Worm (Caenorhabditis elegans) whole organism, L4 larva: ENCODE data around the gene calu-1.
A peak's percentile ranks its signal among the peaks of the same experiment; 100 is the strongest.

ENCODE experiments used
- D1046.2 ChIP-seq: fragments of 200-800 bp; sonication (Bioruptor generic); IDR thresholded peaks from 2 replicates; pipeline ENCODE4 v1.3.6; 2022; ENCODE audit warnings: missing genetic modification characterization, missing compliant biosample characterization
- F37D6.2 ChIP-seq: sonication (generic microtip); optimal IDR thresholded peaks from 2 replicates; lab custom pipeline; 2016; ENCODE audit warnings: mild to moderate bottlenecking, missing genetic modification characterization, missing compliant biosample characterization
- Y48G9A.11 ChIP-seq: fragments of 200-800 bp; sonication (Bioruptor generic); IDR thresholded peaks from 2 replicates; pipeline ENCODE4 v1.3.6; 2022; ENCODE audit warnings: missing genetic modification reagents, missing genetic modification characterization, missing compliant biosample characterization
- ZK546.5 ChIP-seq, 2 experiments: sonication (generic microtip); optimal IDR thresholded peaks; 2 replicates each; lab custom pipeline; 2017; ENCODE audit warnings: missing biosample characterization in 2 of 2, missing genetic modification characterization in 2 of 2
- ceh-28 ChIP-seq: fragments of 150-350 bp; optimal IDR thresholded peaks from 2 replicates; lab custom pipeline; 2014; ENCODE audit warnings: missing biosample characterization, missing genetic modification reagents, missing genetic modification characterization
- ceh-32 ChIP-seq: sonication (generic microtip); optimal IDR thresholded peaks from 2 replicates; lab custom pipeline; 2016; ENCODE audit warnings: mild to moderate bottlenecking, missing genetic modification characterization, missing compliant biosample characterization; ENCODE audit not compliant: poor library complexity
- cey-2 ChIP-seq: sonication (generic microtip); optimal IDR thresholded peaks from 3 replicates; lab custom pipeline; 2017; ENCODE audit warnings: missing genetic modification characterization, mild to moderate bottlenecking, missing compliant biosample characterization, antibody characterized with exemption, borderline replicate concordance; ENCODE audit not compliant: insufficient read depth
- daf-16 ChIP-seq, 3 experiments: sonication (generic microtip); optimal IDR thresholded peaks; 2 replicates each; lab custom pipeline; 2016 to 2017; ENCODE audit warnings: missing genetic modification characterization in 3 of 3, missing genetic modification reagents in 3 of 3, mild to moderate bottlenecking in 2 of 3, missing compliant biosample characterization in 2 of 3, missing biosample characterization in 1 of 3, moderate library complexity in 1 of 3
- dmd-6 ChIP-seq: fragments of 200-800 bp; sonication (Bioruptor generic); IDR thresholded peaks from 2 replicates; pipeline ENCODE4 v1.3.6; 2022; ENCODE audit warnings: missing genetic modification reagents, missing genetic modification characterization, missing compliant biosample characterization
- dpl-1 ChIP-seq: fragments of 150-350 bp; optimal IDR thresholded peaks from 2 replicates; lab custom pipeline; 2014; ENCODE audit warnings: missing biosample characterization, missing genetic modification reagents, missing genetic modification characterization
- dve-1 ChIP-seq: sonication (generic microtip); optimal IDR thresholded peaks from 2 replicates; lab custom pipeline; 2017; ENCODE audit warnings: antibody characterized with exemption, mild to moderate bottlenecking, missing genetic modification characterization, missing compliant biosample characterization; ENCODE audit not compliant: insufficient read depth
- egl-27 ChIP-seq: sonication (generic microtip); optimal IDR thresholded peaks from 3 replicates; lab custom pipeline; 2017; ENCODE audit warnings: missing biosample characterization, missing genetic modification reagents, missing genetic modification characterization
- egl-43 ChIP-seq: fragments of 200-800 bp; sonication (Bioruptor generic); IDR thresholded peaks from 2 replicates; pipeline ENCODE4 v1.3.6; 2022; ENCODE audit warnings: missing genetic modification reagents, missing genetic modification characterization, missing compliant biosample characterization
- fos-1 ChIP-seq: fragments of 150-350 bp; optimal IDR thresholded peaks from 2 replicates; lab custom pipeline; 2014; ENCODE audit warnings: missing biosample characterization, missing genetic modification characterization
- hif-1 ChIP-seq, 2 experiments: sonication (generic microtip); optimal IDR thresholded peaks; 2 replicates each; lab custom pipeline; 2016 to 2017; ENCODE audit warnings: missing compliant biosample characterization in 2 of 2, missing genetic modification characterization in 2 of 2, missing genetic modification reagents in 2 of 2, missing genotype in 2 of 2, mild to moderate bottlenecking in 1 of 2
- hlh-11 ChIP-seq: fragments of 200-800 bp; sonication (Bioruptor generic); optimal IDR thresholded peaks from 2 replicates; lab custom pipeline; 2018; ENCODE audit warnings: mild to moderate bottlenecking, missing genetic modification characterization, missing compliant biosample characterization
- hlh-30 ChIP-seq: sonication (generic microtip); optimal IDR thresholded peaks from 2 replicates; lab custom pipeline; 2017; ENCODE audit warnings: antibody characterized with exemption, mild to moderate bottlenecking, missing genetic modification characterization, missing compliant biosample characterization; ENCODE audit not compliant: insufficient read depth
- hmg-1.1 ChIP-seq: fragments of 200-800 bp; sonication (Bioruptor generic); IDR thresholded peaks from 2 replicates; pipeline ENCODE4 v1.3.6; 2022; ENCODE audit warnings: missing genetic modification reagents, missing genetic modification characterization, missing compliant biosample characterization
- lin-1 ChIP-seq: fragments of 200-800 bp; sonication (Bioruptor generic); IDR thresholded peaks from 2 replicates; pipeline ENCODE4 v1.3.6; 2022; ENCODE audit warnings: missing genetic modification reagents, missing genetic modification characterization, missing compliant biosample characterization
- lin-13 ChIP-seq: fragments of 150-350 bp; optimal IDR thresholded peaks from 2 replicates; lab custom pipeline; 2014; ENCODE audit warnings: missing biosample characterization, missing genetic modification reagents, missing genetic modification characterization
- lin-38 ChIP-seq: fragments of 200-800 bp; sonication (Bioruptor generic); IDR thresholded peaks from 2 replicates; pipeline ENCODE4 v1.3.6; 2022; ENCODE audit warnings: missing genetic modification reagents, missing genetic modification characterization, missing compliant biosample characterization
- lir-3 ChIP-seq: sonication (generic microtip); optimal IDR thresholded peaks from 2 replicates; lab custom pipeline; 2016; ENCODE audit warnings: mild to moderate bottlenecking, missing genetic modification characterization, missing compliant biosample characterization
- madf-9 ChIP-seq: fragments of 200-800 bp; sonication (Bioruptor generic); conservative IDR thresholded peaks from 2 replicates; pipeline ENCODE4 v1.3.6; 2022; ENCODE audit warnings: missing genetic modification reagents, missing genetic modification characterization, missing compliant biosample characterization
- mdl-1 ChIP-seq, 2 experiments: fragments of 150-350 bp in 1 of 2; sonication (generic microtip) in 1 of 2; optimal IDR thresholded peaks; 2 replicates each; lab custom pipeline; 2014 to 2017; ENCODE audit warnings: missing biosample characterization in 2 of 2, missing genetic modification characterization in 2 of 2
- mdt-29 ChIP-seq: fragments of 200-800 bp; sonication (Bioruptor generic); IDR thresholded peaks from 2 replicates; pipeline ENCODE4 v1.3.6; 2022; ENCODE audit warnings: missing genetic modification reagents, missing genetic modification characterization, missing compliant biosample characterization
- mep-1 ChIP-seq: fragments of 150-350 bp; sonication (generic microtip); optimal IDR thresholded peaks from 3 replicates; lab custom pipeline; 2014; ENCODE audit warnings: missing biosample characterization, missing genetic modification characterization
- mxl-3 ChIP-seq: fragments of 200-800 bp; sonication (Bioruptor generic); optimal IDR thresholded peaks from 2 replicates; lab custom pipeline; 2018; ENCODE audit warnings: mild to moderate bottlenecking, missing genetic modification characterization, missing compliant biosample characterization
- nhr-11 ChIP-seq: fragments of 150-350 bp; optimal IDR thresholded peaks from 2 replicates; lab custom pipeline; 2014; ENCODE audit warnings: missing biosample characterization, missing genetic modification characterization
- nhr-28 ChIP-seq: fragments of 150-350 bp; optimal IDR thresholded peaks from 2 replicates; lab custom pipeline; 2014; ENCODE audit warnings: missing biosample characterization, missing genetic modification characterization
- nhr-77 ChIP-seq: fragments of 150-350 bp; optimal IDR thresholded peaks from 2 replicates; lab custom pipeline; 2014; ENCODE audit warnings: missing biosample characterization, missing genetic modification characterization
- pqm-1 ChIP-seq: sonication (generic microtip); optimal IDR thresholded peaks from 2 replicates; lab custom pipeline; 2017; ENCODE audit warnings: missing biosample characterization, missing genetic modification characterization
- saeg-2 ChIP-seq: fragments of 200-800 bp; sonication (Bioruptor generic); IDR thresholded peaks from 2 replicates; pipeline ENCODE4 v1.3.6; 2022; ENCODE audit warnings: missing genetic modification reagents, missing genetic modification characterization, missing compliant biosample characterization
- skn-1 ChIP-seq: fragments of 150-350 bp; optimal IDR thresholded peaks from 2 replicates; lab custom pipeline; 2014; ENCODE audit warnings: missing biosample characterization, missing genetic modification characterization
- snpc-4 ChIP-seq: fragments of 150-350 bp; optimal IDR thresholded peaks from 2 replicates; lab custom pipeline; 2014; ENCODE audit warnings: missing biosample characterization, missing genetic modification characterization
- tra-1 ChIP-seq: fragments of 200-800 bp; sonication (Bioruptor generic); IDR thresholded peaks from 2 replicates; pipeline ENCODE4 v1.3.6; 2022; ENCODE audit warnings: missing genetic modification reagents, missing genetic modification characterization, missing compliant biosample characterization
- vab-7 ChIP-seq: fragments of 200-800 bp; sonication (Bioruptor generic); IDR thresholded peaks from 2 replicates; pipeline ENCODE4 v1.3.6; 2022; ENCODE audit warnings: missing genetic modification reagents, missing genetic modification characterization, missing compliant biosample characterization

The calu-1 gene

ce11 chrX:5004940-5005339, 34.2 kb upstream of the calu-1 start, which contains the start of gene hsd-2:
Gene hsd-2 (plus strand): TSS chrX:5005240.
- TF ChIP-seq ceh-32 (tag; lab: Kevin White, UChicago): no peak
- TF ChIP-seq D1046.2 (GFP tag; lab: Robert Waterston, UW): no peak
- TF ChIP-seq lir-3: no peak
- TF ChIP-seq egl-27: no peak
- TF ChIP-seq dmd-6 (GFP tag; lab: Robert Waterston, UW): no peak
- no peak for TF ChIP-seq madf-9 (GFP tag; lab: Robert Waterston, UW)
- TF ChIP-seq mdt-29 (GFP tag; lab: Robert Waterston, UW): no peak
- TF ChIP-seq Y48G9A.11 (GFP tag; lab: Robert Waterston, UW): no peak
- no peak for TF ChIP-seq ceh-28
- TF ChIP-seq F37D6.2 (tag; lab: Kevin White, UChicago): no peak
- no peak for TF ChIP-seq cey-2
- no peak for TF ChIP-seq skn-1 (tag; lab: Kevin White, UChicago)
- TF ChIP-seq snpc-4 (tag; lab: Kevin White, UChicago): no peak

- TF ChIP-seq hlh-30 (tag; lab: Kevin White, UChicago): peak; percentile 4
- TF ChIP-seq vab-7 (GFP tag; lab: Robert Waterston, UW): no peak
- TF ChIP-seq saeg-2 (GFP tag; lab: Robert Waterston, UW): no peak
- TF ChIP-seq egl-43: 0 out of 2 replicates have a peak, but pooled peaks have one; percentile 14
Measured at ce11 chrX:4998875-4999274, 28.2 kb upstream of the calu-1 start, which contains the start of gene set-30. Gene set-30 (plus strand): TSS chrX:4999270.

- TF ChIP-seq nhr-77 (tag; lab: Kevin White, UChicago) (peak; percentile 58), nhr-11 (peak; percentile 20), dpl-1 (GFP tag; lab: Kevin White, UChicago) (peak; percentile 14), hmg-1.1 (GFP tag; lab: Robert Waterston, UW) (peak; percentile 65), mdl-1 (tag; optimal IDR thresholded peaks at IDR 0.05; lab: Kevin White, UChicago) (peak in 1 of 2 experiments; percentile 33), lin-13 (peak; percentile 46), nhr-28 (tag; lab: Kevin White, UChicago) (peak; percentile 58), mxl-3 (GFP tag; lab: Kevin White, UChicago) (peak; percentile 26), dve-1 (tag; lab: Kevin White, UChicago) (peak; percentile 53), daf-16 (GFP tag; optimal IDR thresholded peaks at IDR 0.05; lab: Kevin White, UChicago) (no peak), daf-16 (tag; optimal IDR thresholded peaks at IDR 0.05; lab: Kevin White, UChicago) (peak; percentile 25), tra-1 (GFP tag; lab: Robert Waterston, UW) (no peak), mep-1 (peak; percentile 71), lir-3 (no peak), hlh-11 (tag; lab: Kevin White, UChicago) (peak; percentile 67), hlh-30 (tag; lab: Kevin White, UChicago) (peak; percentile 13), lin-1 (GFP tag; lab: Robert Waterston, UW) (no peak), pqm-1 (tag; lab: Kevin White, UChicago) (peak; percentile 3), lin-38 (peak; percentile 90), ZK546.5 (tag; optimal IDR thresholded peaks at IDR 0.05; lab: Kevin White, UChicago) (no peak), fos-1 (tag; lab: Kevin White, UChicago) (no peak), hif-1 (tag; optimal IDR thresholded peaks at IDR 0.05; lab: Kevin White, UChicago) (peak in 1 of 2 experiments; percentile 27)
Measured at ce11 chrX:4997548-4998087, 26.9 kb upstream of the calu-1 start, which contains the start of gene ZC8.6. Gene ZC8.6 (minus strand): TSS chrX:4997598.
